Fruit fly (Drosophila melanogaster) whole organism, pupa: Measurements from ENCODE around the gene CG42488.

Experiments used
- CG10348 ChIP-seq: fragments of 200-800 bp; sonication (Bioruptor generic); IDR thresholded peaks from 2 replicates; pipeline ENCODE4 v1.3.6; 2022; ENCODE audit warnings: missing biosample characterization, missing genetic modification characterization
- CG12605 ChIP-seq: fragments of 200-800 bp; sonication (Bioruptor generic); IDR thresholded peaks from 2 replicates; pipeline ENCODE4 v1.3.6; 2022; ENCODE audit warnings: missing biosample characterization, missing genetic modification characterization
- CG13204 ChIP-seq: fragments of 200-800 bp; sonication (Bioruptor generic); optimal IDR thresholded peaks from 2 replicates; lab custom pipeline; 2018; ENCODE audit warnings: missing biosample characterization, mild to moderate bottlenecking, missing genetic modification characterization, moderate library complexity
- CG14655 ChIP-seq: fragments of 200-800 bp; sonication (Bioruptor generic); optimal IDR thresholded peaks from 3 replicates; lab custom pipeline; 2017; ENCODE audit warnings: mild to moderate bottlenecking, missing biosample characterization, missing genetic modification reagents, missing genetic modification characterization
- CG15710 ChIP-seq: fragments of 200-800 bp; sonication (Bioruptor generic); optimal IDR thresholded peaks from 2 replicates; lab custom pipeline; 2018; ENCODE audit warnings: missing biosample characterization, mild to moderate bottlenecking, missing genetic modification characterization, moderate library complexity
- CG17806 ChIP-seq: fragments of 200-800 bp; sonication (Bioruptor generic); optimal IDR thresholded peaks from 2 replicates; lab custom pipeline; 2018; ENCODE audit warnings: missing biosample characterization, mild to moderate bottlenecking, missing genetic modification characterization, moderate library complexity
- CG32121 ChIP-seq: fragments of 200-800 bp; sonication (Bioruptor generic); IDR thresholded peaks from 2 replicates; pipeline ENCODE4 v1.3.6; 2022; ENCODE audit warnings: missing biosample characterization, missing genetic modification characterization
- CG34367 ChIP-seq: fragments of 200-800 bp; sonication (Bioruptor generic); optimal IDR thresholded peaks from 2 replicates; lab custom pipeline; 2018; ENCODE audit warnings: missing biosample characterization, mild to moderate bottlenecking, missing genetic modification characterization
- CG4496 ChIP-seq: fragments of 200-800 bp; sonication (Bioruptor generic); IDR thresholded peaks from 3 replicates; pipeline ENCODE4 v1.3.6; 2022; ENCODE audit warnings: missing biosample characterization, missing genetic modification characterization
- CG8159 ChIP-seq: fragments of 200-800 bp; sonication (Bioruptor generic); optimal IDR thresholded peaks from 3 replicates; lab custom pipeline; 2018; ENCODE audit warnings: missing biosample characterization, mild to moderate bottlenecking, missing genetic modification characterization, moderate library complexity
- CG8301 ChIP-seq: fragments of 200-800 bp; sonication (Bioruptor generic); optimal IDR thresholded peaks from 2 replicates; lab custom pipeline; 2018; ENCODE audit warnings: missing biosample characterization, mild to moderate bottlenecking, missing genetic modification characterization
- CG9948 ChIP-seq: fragments of 200-800 bp; sonication (Bioruptor generic); optimal IDR thresholded peaks from 2 replicates; lab custom pipeline; 2018; ENCODE audit warnings: missing biosample characterization, mild to moderate bottlenecking, missing genetic modification characterization, moderate library complexity
- D1 ChIP-seq: fragments of 200-800 bp; sonication (Bioruptor generic); optimal IDR thresholded peaks from 2 replicates; lab custom pipeline; 2018; ENCODE audit warnings: missing biosample characterization, mild to moderate bottlenecking, missing genetic modification characterization, moderate library complexity
- EcR ChIP-seq: fragments of 200-800 bp; sonication (Bioruptor generic); optimal IDR thresholded peaks from 3 replicates; lab custom pipeline; 2019; ENCODE audit warnings: missing biosample characterization, missing genetic modification characterization, mild to moderate bottlenecking, moderate library complexity, missing genetic modification reagents
- Ets98B ChIP-seq: fragments of 200-800 bp; sonication (Bioruptor generic); IDR thresholded peaks from 2 replicates; pipeline ENCODE4 v1.3.6; 2022; ENCODE audit warnings: missing biosample characterization, missing genetic modification characterization
- Pif1A ChIP-seq: fragments of 200-800 bp; sonication (Bioruptor generic); optimal IDR thresholded peaks from 3 replicates; lab custom pipeline; 2016; ENCODE audit warnings: missing biosample characterization, missing genetic modification characterization
- Pif1B ChIP-seq: fragments of 200-800 bp; sonication (Bioruptor generic); optimal IDR thresholded peaks from 3 replicates; lab custom pipeline; 2016; ENCODE audit warnings: missing biosample characterization, missing genetic modification characterization
- Snoo ChIP-seq: fragments of 200-800 bp; sonication (Bioruptor generic); optimal IDR thresholded peaks from 3 replicates; lab custom pipeline; 2017; ENCODE audit warnings: missing biosample characterization, mild to moderate bottlenecking, missing genetic modification characterization, inconsistent platforms
- fd96Ca ChIP-seq: fragments of 200-800 bp; sonication (Bioruptor generic); IDR thresholded peaks from 3 replicates; pipeline ENCODE4 v1.3.6; 2022; ENCODE audit warnings: missing biosample characterization, missing genetic modification characterization
- gl ChIP-seq: fragments of 200-800 bp; sonication (Bioruptor generic); optimal IDR thresholded peaks from 2 replicates; lab custom pipeline; 2018; ENCODE audit warnings: missing biosample characterization, mild to moderate bottlenecking, missing genetic modification characterization
- rn ChIP-seq: fragments of 200-800 bp; sonication (Bioruptor generic); IDR thresholded peaks from 2 replicates; pipeline ENCODE4 v1.3.6; 2022; ENCODE audit warnings: missing biosample characterization, missing genetic modification characterization

Gene CG42488

DNA sequence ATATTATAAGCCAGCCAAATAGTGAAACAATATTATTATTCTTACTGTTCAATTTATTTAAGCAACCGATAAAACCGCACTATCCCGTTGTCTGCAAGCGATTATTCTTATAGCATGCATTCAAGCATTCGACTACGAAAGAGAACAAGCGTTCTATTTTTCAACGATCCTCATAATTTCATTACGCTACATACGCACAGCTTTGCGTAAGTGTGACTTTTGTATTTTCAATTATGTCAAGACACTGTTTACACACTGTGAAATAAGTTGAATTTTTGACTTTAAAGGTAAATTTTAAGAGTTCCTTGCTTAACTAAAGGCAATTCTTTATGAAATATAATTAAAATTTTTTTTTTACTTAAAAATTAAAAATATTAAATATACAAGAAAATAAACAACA is 12.2 kb downstream of the CG42488 start, which contains the start of gene CG33494:
Gene CG33494 (minus strand): TSS at position 90 of the 400 bp plus-strand sequence.
- TF ChIP-seq CG15710 (tag; lab: Kevin White, UChicago) = no peak
- no peak for TF ChIP-seq CG9948 (tag; lab: Kevin White, UChicago)
- TF ChIP-seq CG34367 (tag; lab: Kevin White, UChicago) = no peak
- TF ChIP-seq Snoo = no peak
- TF ChIP-seq CG12605 (GFP tag; lab: Robert Waterston, UW) = no peak

DNA sequence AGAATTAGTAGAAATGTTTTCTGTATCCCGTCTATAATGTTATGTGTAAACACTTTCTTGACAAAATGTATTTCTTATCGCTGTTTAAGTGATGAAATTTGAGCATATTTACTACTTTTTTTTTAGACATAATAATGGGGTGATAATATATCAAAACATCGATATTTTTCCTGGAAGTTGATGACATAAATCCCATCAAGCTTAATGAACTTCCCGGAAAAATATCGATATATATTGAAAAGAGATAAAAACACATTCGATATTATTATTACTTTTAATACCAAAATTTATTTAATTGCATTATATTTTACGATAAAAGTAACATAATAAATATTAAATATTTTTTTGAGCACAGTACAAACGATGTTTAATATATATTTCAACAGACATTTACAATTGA is 12.9 kb downstream of the CG42488 start:
- TF ChIP-seq CG32121 (no peak), CG13204 (no peak), CG9948 (tag; lab: Kevin White, UChicago) (no peak), fd96Ca (GFP tag; lab: Robert Waterston, UW) (no peak), Snoo (no peak), CG10348 (no peak), CG4496 (GFP tag; lab: Robert Waterston, UW) (no peak), D1 (tag; lab: Kevin White, UChicago) (no peak), EcR (no peak), CG14655 (GFP tag; lab: Kevin White, UChicago) (no peak), CG12605 (GFP tag; lab: Robert Waterston, UW) (no peak), Pif1B (GFP tag; lab: Kevin White, UChicago) (no peak), CG15710 (tag; lab: Kevin White, UChicago) (no peak), Ets98B (no peak), CG8159 (tag; lab: Kevin White, UChicago) (no peak), CG17806 (tag; lab: Kevin White, UChicago) (no peak), gl (no peak), CG8301 (no peak)

DNA sequence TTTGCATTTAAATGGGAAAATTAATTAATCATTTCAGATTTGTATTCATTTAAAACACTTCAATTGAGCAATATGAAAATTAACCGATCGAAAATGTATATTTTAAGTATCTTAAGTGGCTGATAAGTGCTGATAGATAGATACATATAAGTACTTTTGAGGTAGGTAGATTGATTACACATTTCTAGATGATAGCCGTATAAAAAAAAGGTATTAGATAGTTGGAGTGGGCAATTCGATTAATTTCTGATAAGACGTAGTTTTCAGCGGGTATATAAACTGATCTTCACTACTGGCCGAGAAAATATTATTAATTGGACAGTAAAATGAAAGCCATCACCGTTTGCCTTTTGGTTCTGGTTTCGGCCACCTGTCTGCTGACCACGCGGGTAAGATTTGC is 22.0 kb downstream of the CG42488 start, which contains the start of gene CG5107:
Gene CG5107 (plus strand): TSS at position 301 of the 400 bp plus-strand sequence.
- TF ChIP-seq CG32121 = no peak
- no peak for TF ChIP-seq CG34367 (tag; lab: Kevin White, UChicago)
- TF ChIP-seq Ets98B = no peak
- no peak for TF ChIP-seq Pif1B (GFP tag; lab: Kevin White, UChicago)
- no peak for TF ChIP-seq Snoo
- TF ChIP-seq fd96Ca (GFP tag; lab: Robert Waterston, UW) = no peak
- TF ChIP-seq CG8159 (tag; lab: Kevin White, UChicago) = no peak
- no peak for TF ChIP-seq rn (GFP tag; lab: Robert Waterston, UW)
- no peak for TF ChIP-seq D1 (tag; lab: Kevin White, UChicago)
- TF ChIP-seq CG9948 (tag; lab: Kevin White, UChicago) = no peak
- no peak for TF ChIP-seq CG4496 (GFP tag; lab: Robert Waterston, UW)
- TF ChIP-seq EcR = no peak
- TF ChIP-seq Pif1A (GFP tag; lab: Kevin White, UChicago) = no peak
- TF ChIP-seq CG13204 = no peak
- TF ChIP-seq CG14655 (GFP tag; lab: Kevin White, UChicago) = no peak
- no peak for TF ChIP-seq gl

DNA sequence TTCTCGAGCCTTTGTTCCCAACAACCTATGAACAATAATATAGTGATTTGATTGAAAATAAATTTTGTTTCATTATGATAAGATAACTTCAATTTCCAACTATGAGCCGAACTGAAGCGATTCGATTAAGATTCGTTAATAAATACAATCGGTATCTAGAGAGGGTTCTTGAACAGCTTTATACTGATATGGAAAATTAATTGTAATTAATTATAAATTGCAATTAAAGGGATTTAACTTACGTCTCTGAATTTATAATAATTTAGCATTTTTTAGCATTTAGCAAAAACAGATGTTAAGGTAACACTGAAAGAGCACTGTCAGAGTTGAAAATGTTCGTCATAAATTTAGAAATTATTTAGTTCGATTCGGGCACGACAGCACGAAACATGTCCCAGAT is 23.1 kb downstream of the CG42488 start, which contains the start of gene CG5111:
Gene CG5111 (plus strand): TSS at position 301 of the 400 bp plus-strand sequence.
- TF ChIP-seq CG13204 = no peak
- TF ChIP-seq EcR = no peak
- no peak for TF ChIP-seq Snoo
- no peak for TF ChIP-seq CG4496 (GFP tag; lab: Robert Waterston, UW)
- TF ChIP-seq fd96Ca (GFP tag; lab: Robert Waterston, UW) = no peak
- no peak for TF ChIP-seq CG12605 (GFP tag; lab: Robert Waterston, UW)
- TF ChIP-seq rn (GFP tag; lab: Robert Waterston, UW) = no peak
- TF ChIP-seq Ets98B = no peak
- TF ChIP-seq Pif1A (GFP tag; lab: Kevin White, UChicago) = no peak
- TF ChIP-seq gl = no peak
- TF ChIP-seq CG8301 = no peak
- no peak for TF ChIP-seq CG9948 (tag; lab: Kevin White, UChicago)
- no peak for TF ChIP-seq CG14655 (GFP tag; lab: Kevin White, UChicago)
- no peak for TF ChIP-seq CG17806 (tag; lab: Kevin White, UChicago)
- TF ChIP-seq CG8159 (tag; lab: Kevin White, UChicago) = no peak
- TF ChIP-seq Pif1B (GFP tag; lab: Kevin White, UChicago) = no peak
- no peak for TF ChIP-seq CG32121
- no peak for TF ChIP-seq CG15710 (tag; lab: Kevin White, UChicago)
- TF ChIP-seq CG10348 = no peak

DNA sequence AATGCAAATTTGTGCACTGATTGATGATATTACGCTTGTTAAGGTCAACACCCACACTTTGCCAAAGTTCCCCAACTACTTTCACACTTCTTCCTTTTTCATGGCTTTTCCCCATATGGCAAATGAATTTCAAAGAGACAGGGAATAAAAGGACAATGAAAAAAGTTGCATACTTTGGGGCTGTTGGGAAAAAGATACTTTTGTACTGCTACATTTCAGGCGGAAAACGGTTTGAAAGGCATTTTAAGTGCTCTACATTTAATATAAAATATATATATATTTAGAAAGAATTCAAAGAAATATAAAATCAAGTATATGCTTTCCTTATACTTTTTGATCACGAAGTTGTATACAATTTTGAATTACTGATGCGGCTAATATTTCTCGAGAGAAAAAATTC is 29.9 kb downstream of the CG42488 start:
- TF ChIP-seq D1 (tag; lab: Kevin White, UChicago) (peak; percentile 26), CG32121 (no peak)

DNA sequence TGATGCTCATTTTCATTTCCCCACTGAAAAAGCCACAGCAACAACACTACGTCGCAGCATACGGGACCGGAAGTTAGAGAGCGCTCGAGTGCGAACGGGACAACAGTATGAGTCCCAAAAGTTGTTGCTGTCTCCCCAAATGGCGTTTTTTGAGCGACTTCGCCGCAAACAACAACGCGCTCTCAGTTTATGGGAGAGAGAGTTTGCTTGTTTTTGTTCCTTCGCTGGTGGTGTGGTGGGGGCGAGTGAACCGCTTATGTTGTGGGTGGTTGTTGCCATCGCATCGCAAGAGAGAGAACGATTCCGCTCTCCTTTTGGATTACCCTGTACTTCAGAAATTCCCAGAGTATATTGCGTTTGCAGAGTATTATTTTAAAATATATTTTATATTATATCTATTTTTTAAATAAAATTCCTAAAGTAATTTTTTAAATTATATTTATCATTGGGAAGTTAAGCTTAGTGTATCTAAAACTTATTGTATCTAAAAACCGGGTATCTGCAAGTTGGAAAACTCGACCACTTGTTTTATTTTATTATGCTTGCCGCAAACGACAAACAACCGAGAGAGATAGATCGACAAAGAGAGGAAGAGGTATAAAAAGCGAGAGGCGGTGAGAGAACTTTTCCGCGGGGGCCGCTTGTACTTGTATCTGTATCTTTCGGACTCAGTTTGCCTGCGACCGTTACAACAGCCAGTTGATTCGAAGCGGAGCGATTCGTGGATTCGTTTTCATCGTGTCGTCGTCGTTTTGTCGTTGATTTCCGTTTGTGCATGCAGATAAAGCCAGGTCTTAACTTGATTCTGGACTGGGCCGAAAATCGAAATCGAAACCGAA is 32.8 kb downstream of the CG42488 start, which contains the start of gene msi:
Gene msi (plus strand): TSS at position 669 of the 839 bp plus-strand sequence.
- peak; percentile 96 for TF ChIP-seq Pif1B (GFP tag; lab: Kevin White, UChicago)
- peak; percentile 95 for TF ChIP-seq rn (GFP tag; lab: Robert Waterston, UW)
- TF ChIP-seq CG8301 = peak; percentile 97
- TF ChIP-seq Snoo = peak; percentile 97
- peak; percentile 88 for TF ChIP-seq CG13204
- TF ChIP-seq D1 (tag; lab: Kevin White, UChicago) = peak; percentile 98
- TF ChIP-seq fd96Ca (GFP tag; lab: Robert Waterston, UW) = peak; percentile 94
- peak; percentile 99 for TF ChIP-seq CG15710 (tag; lab: Kevin White, UChicago)
- TF ChIP-seq CG34367 (tag; lab: Kevin White, UChicago) = peak; percentile 95
- peak; percentile 96 for TF ChIP-seq CG12605 (GFP tag; lab: Robert Waterston, UW)
- TF ChIP-seq CG14655 (GFP tag; lab: Kevin White, UChicago) = peak; percentile 99
- TF ChIP-seq Pif1A (GFP tag; lab: Kevin White, UChicago) = peak; percentile 92
- TF ChIP-seq gl = peak; percentile 87
- peak; percentile 98 for TF ChIP-seq Ets98B
- TF ChIP-seq CG17806 (tag; lab: Kevin White, UChicago) = peak; percentile 99
- peak; percentile 97 for TF ChIP-seq CG4496 (GFP tag; lab: Robert Waterston, UW)
- TF ChIP-seq EcR = peak; percentile 77
- TF ChIP-seq CG9948 (tag; lab: Kevin White, UChicago) = peak; percentile 99
- TF ChIP-seq CG10348 = peak; percentile 94
- TF ChIP-seq CG32121 = peak; percentile 99
- peak; percentile 99 for TF ChIP-seq CG8159 (tag; lab: Kevin White, UChicago)
- TF ChIP-seq, all 21 proteins: peak for 21
